Fruit fly (Drosophila melanogaster): ENCODE results near the gene BORCS6.

DNA sequence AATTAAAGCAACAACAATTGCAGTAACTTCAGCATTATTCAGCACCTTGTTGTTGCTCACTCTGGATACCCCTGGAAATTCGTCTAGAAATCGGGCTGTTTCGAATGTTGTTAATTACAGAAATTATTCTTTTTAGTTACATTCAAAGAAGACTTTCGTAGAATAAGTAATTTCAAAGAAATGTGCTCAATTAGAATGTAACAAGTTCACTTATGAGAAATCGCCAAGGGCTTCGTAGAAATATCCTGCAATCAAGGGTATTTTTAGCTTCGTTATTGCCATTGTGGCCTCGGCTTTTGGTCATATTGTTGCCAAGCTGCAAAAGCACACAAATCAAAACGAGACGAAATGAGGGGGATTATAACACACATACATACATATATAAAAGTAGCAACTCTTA is 23.3 kb downstream of the BORCS6 start:
- TF ChIP-seq psq (optimal IDR thresholded peaks at IDR 0.05) (no peak), usp (GFP tag; optimal IDR thresholded peaks at IDR 0.05) (no peak), EcR (GFP tag; optimal IDR thresholded peaks at IDR 0.05) (no peak), Dll (optimal IDR thresholded peaks at IDR 0.05) (no peak), pan (optimal IDR thresholded peaks at IDR 0.05) (no peak), CG8478 (optimal IDR thresholded peaks at IDR 0.05) (no peak)

All from whole organism.